Worm (Caenorhabditis elegans) whole organism, early embryonic: Measurements from ENCODE around the gene clec-243.

Source experiments
- B0310.2 ChIP-seq: sonication (generic microtip); optimal IDR thresholded peaks from 2 replicates; lab custom pipeline; 2016; ENCODE audit warnings: mild to moderate bottlenecking, missing genetic modification characterization, missing compliant biosample characterization
- F13C5.2 ChIP-seq: sonication (generic microtip); optimal IDR thresholded peaks from 2 replicates; lab custom pipeline; 2017; ENCODE audit warnings: mild to moderate bottlenecking, missing genetic modification characterization, inconsistent platforms, missing compliant biosample characterization
- ama-1 ChIP-seq: fragments of 150-350 bp; optimal IDR thresholded peaks from 2 replicates; lab custom pipeline; 2014
- ceh-36 ChIP-seq: sonication (generic microtip); optimal IDR thresholded peaks from 2 replicates; lab custom pipeline; 2016; ENCODE audit warnings: missing genetic modification characterization, inconsistent platforms, missing compliant biosample characterization
- hmbx-1 ChIP-seq: sonication (generic microtip); optimal IDR thresholded peaks from 2 replicates; lab custom pipeline; 2016; ENCODE audit warnings: mild to moderate bottlenecking, missing genetic modification characterization, missing compliant biosample characterization
- hmg-4 ChIP-seq: fragments of 200-800 bp; sonication (Bioruptor generic); optimal IDR thresholded peaks from 2 replicates; lab custom pipeline; 2018; ENCODE audit warnings: mild to moderate bottlenecking, missing genetic modification characterization, missing compliant biosample characterization
- sea-1 ChIP-seq: fragments of 200-800 bp; sonication (Bioruptor generic); conservative IDR thresholded peaks from 2 replicates; pipeline ENCODE4 v1.3.6; 2022; ENCODE audit warnings: missing genetic modification characterization, missing compliant biosample characterization
- tbx-37 ChIP-seq: fragments of 200-800 bp; sonication (Bioruptor generic); conservative IDR thresholded peaks from 2 replicates; pipeline ENCODE4 v1.3.6; 2022; ENCODE audit warnings: missing genetic modification reagents, missing genetic modification characterization, missing compliant biosample characterization

- TF ChIP-seq F13C5.2 (tag; lab: Kevin White, UChicago) = no peak
- no peak for TF ChIP-seq hmbx-1 (tag; lab: Kevin White, UChicago)
- TF ChIP-seq ama-1 = no peak
- TF ChIP-seq sea-1 (GFP tag; lab: Robert Waterston, UW) = no peak
- TF ChIP-seq tbx-37 (GFP tag; lab: Robert Waterston, UW) = no peak
- TF ChIP-seq ceh-36 (tag; lab: Kevin White, UChicago) = no peak
- no peak for TF ChIP-seq hmg-4 (GFP tag; lab: Kevin White, UChicago)
- no peak for TF ChIP-seq B0310.2 (tag; lab: Kevin White, UChicago)
These were observed 8.8 kb upstream of the clec-243 start for ce11 chrV:17257637-17258036.
